Fruit fly (Drosophila melanogaster): ENCODE results near the gene S.

The S gene

dm6 chr2L:1072184-1072583 is 5.4 kb downstream of the S start:
- peak; percentile 96 for TF ChIP-seq rgr (GFP tag; optimal IDR thresholded peaks at IDR 0.05)
- peak; percentile 99 for TF ChIP-seq jim (GFP tag; optimal IDR thresholded peaks at IDR 0.05)
- TF ChIP-seq woc (GFP tag; optimal IDR thresholded peaks at IDR 0.05), result peak; percentile 36
- no peak for TF ChIP-seq Dif (GFP tag; optimal IDR thresholded peaks at IDR 0.05; ENCODE audit: partially characterized antibody)
- TF ChIP-seq OdsH (GFP tag; optimal IDR thresholded peaks at IDR 0.05), result peak; percentile 94
- peak; percentile 100 for TF ChIP-seq Hr83 (GFP tag; optimal IDR thresholded peaks at IDR 0.05; ENCODE audit: poor library complexity, severe bottlenecking)
- peak; percentile 52 for TF ChIP-seq HLH106 (tag; optimal IDR thresholded peaks at IDR 0.05)
- peak; percentile 67 for TF ChIP-seq dmrt93B (GFP tag; optimal IDR thresholded peaks at IDR 0.05)
- no peak for TF ChIP-seq lola (GFP tag; optimal IDR thresholded peaks at IDR 0.05)
- peak; percentile 90 for TF ChIP-seq GATAd (GFP tag; optimal IDR thresholded peaks at IDR 0.05)
- TF ChIP-seq dl (GFP tag; optimal IDR thresholded peaks at IDR 0.05; ENCODE audit: insufficient read depth in 1 of 2, partially characterized antibody in 2 of 2), result no peak
- no peak for TF ChIP-seq Myc (optimal IDR thresholded peaks at IDR 0.05)
- peak; percentile 75 for TF ChIP-seq psq (GFP tag; optimal IDR thresholded peaks at IDR 0.05)
- TF ChIP-seq Vsx2 (GFP tag; optimal IDR thresholded peaks at IDR 0.05; ENCODE audit: partially characterized antibody), result no peak
- TF ChIP-seq foxo (GFP tag; optimal IDR thresholded peaks at IDR 0.05), result peak; percentile 34 to 79
- peak; percentile 39 for TF ChIP-seq Sp1 (GFP tag; optimal IDR thresholded peaks at IDR 0.05)
- peak; percentile 92 for TF ChIP-seq Hnf4 (GFP tag; optimal IDR thresholded peaks at IDR 0.05)
- peak; percentile 84 for TF ChIP-seq fru (GFP tag; optimal IDR thresholded peaks at IDR 0.05)
- TF ChIP-seq ey (GFP tag; optimal IDR thresholded peaks at IDR 0.05), result peak; percentile 82
- TF ChIP-seq br (GFP tag; optimal IDR thresholded peaks at IDR 0.05), result peak; percentile 79
- TF ChIP-seq Mio (GFP tag; optimal IDR thresholded peaks at IDR 0.05), result peak; percentile 53
- TF ChIP-seq h (GFP tag; optimal IDR thresholded peaks at IDR 0.05), result peak; percentile 95
- peak; percentile 88 for TF ChIP-seq Jra (GFP tag; optimal IDR thresholded peaks at IDR 0.05)
- TF ChIP-seq CG32264 (GFP tag; optimal IDR thresholded peaks at IDR 0.05), result peak; percentile 74
- TF ChIP-seq sv (GFP tag; optimal IDR thresholded peaks at IDR 0.05), result peak; percentile 90
- TF ChIP-seq Hr78 (GFP tag; optimal IDR thresholded peaks at IDR 0.05), result no peak
- TF ChIP-seq sage (GFP tag; optimal IDR thresholded peaks at IDR 0.05), result no peak
- TF ChIP-seq CrebA (GFP tag; optimal IDR thresholded peaks at IDR 0.05; ENCODE audit: borderline replicate concordance), result no peak
- TF ChIP-seq Rel (GFP tag; optimal IDR thresholded peaks at IDR 0.05), result no peak
- TF ChIP-seq Rel (tag; optimal IDR thresholded peaks at IDR 0.05), result no peak

- TF ChIP-seq br (GFP tag; optimal IDR thresholded peaks at IDR 0.05) (peak; percentile 20), lola (GFP tag; optimal IDR thresholded peaks at IDR 0.05) (no peak), brk (GFP tag; optimal IDR thresholded peaks at IDR 0.05) (no peak), tai (GFP tag; optimal IDR thresholded peaks at IDR 0.05) (no peak), jim (GFP tag; optimal IDR thresholded peaks at IDR 0.05) (no peak), Hnf4 (GFP tag; optimal IDR thresholded peaks at IDR 0.05) (no peak), woc (GFP tag; optimal IDR thresholded peaks at IDR 0.05) (peak; percentile 12), dl (GFP tag; optimal IDR thresholded peaks at IDR 0.05; ENCODE audit: insufficient read depth in 1 of 2, partially characterized antibody in 2 of 2) (no peak), Sp1 (GFP tag; optimal IDR thresholded peaks at IDR 0.05) (peak; percentile 20), HLH106 (tag; optimal IDR thresholded peaks at IDR 0.05) (peak; percentile 53), Abd-B (GFP tag; optimal IDR thresholded peaks at IDR 0.05) (no peak), psq (GFP tag; optimal IDR thresholded peaks at IDR 0.05) (no peak), pan (optimal IDR thresholded peaks at IDR 0.05) (no peak), CrebA (GFP tag; optimal IDR thresholded peaks at IDR 0.05; ENCODE audit: borderline replicate concordance) (no peak), OdsH (GFP tag; optimal IDR thresholded peaks at IDR 0.05) (peak; percentile 5), foxo (GFP tag; optimal IDR thresholded peaks at IDR 0.05) (peak in 1 of 2 experiments; percentile 68), h (GFP tag; optimal IDR thresholded peaks at IDR 0.05) (peak; percentile 56), GATAd (GFP tag; optimal IDR thresholded peaks at IDR 0.05) (no peak), fru (GFP tag; optimal IDR thresholded peaks at IDR 0.05) (peak; percentile 65), ey (GFP tag; optimal IDR thresholded peaks at IDR 0.05) (peak; percentile 56), Vsx2 (GFP tag; optimal IDR thresholded peaks at IDR 0.05; ENCODE audit: partially characterized antibody) (no peak), Dif (GFP tag; optimal IDR thresholded peaks at IDR 0.05; ENCODE audit: partially characterized antibody) (no peak), dmrt93B (GFP tag; optimal IDR thresholded peaks at IDR 0.05) (peak; percentile 2), rgr (GFP tag; optimal IDR thresholded peaks at IDR 0.05) (peak; percentile 42), Mio (GFP tag; optimal IDR thresholded peaks at IDR 0.05) (no peak)
Measured at dm6 chr2L:1070941-1071340, 6.7 kb downstream of the S start.

- no peak for TF ChIP-seq dmrt93B (GFP tag; optimal IDR thresholded peaks at IDR 0.05)
- no peak for TF ChIP-seq sv (GFP tag; optimal IDR thresholded peaks at IDR 0.05)
- TF ChIP-seq dl (GFP tag; optimal IDR thresholded peaks at IDR 0.05; ENCODE audit: insufficient read depth in 1 of 2, partially characterized antibody in 2 of 2), result no peak
- TF ChIP-seq Dif (GFP tag; optimal IDR thresholded peaks at IDR 0.05; ENCODE audit: partially characterized antibody), result no peak
- TF ChIP-seq tai (GFP tag; optimal IDR thresholded peaks at IDR 0.05), result no peak
- no peak for TF ChIP-seq brk (GFP tag; optimal IDR thresholded peaks at IDR 0.05)
- peak in 1 of 2 experiments; percentile 46 for TF ChIP-seq foxo (GFP tag; optimal IDR thresholded peaks at IDR 0.05)
- TF ChIP-seq OdsH (GFP tag; optimal IDR thresholded peaks at IDR 0.05), result peak; percentile 1
- TF ChIP-seq fru (GFP tag; optimal IDR thresholded peaks at IDR 0.05), result peak; percentile 43
- TF ChIP-seq ey (GFP tag; optimal IDR thresholded peaks at IDR 0.05), result peak; percentile 6
- peak; percentile 25 for TF ChIP-seq br (GFP tag; optimal IDR thresholded peaks at IDR 0.05)
- no peak for TF ChIP-seq Jra (GFP tag; optimal IDR thresholded peaks at IDR 0.05)
- TF ChIP-seq Myc (optimal IDR thresholded peaks at IDR 0.05), result no peak
- no peak for TF ChIP-seq Abd-B (GFP tag; optimal IDR thresholded peaks at IDR 0.05)
- TF ChIP-seq pan (optimal IDR thresholded peaks at IDR 0.05), result no peak
- TF ChIP-seq Sp1 (GFP tag; optimal IDR thresholded peaks at IDR 0.05), result peak; percentile 25
- no peak for TF ChIP-seq woc (GFP tag; optimal IDR thresholded peaks at IDR 0.05)
- no peak for TF ChIP-seq Rel (GFP tag; optimal IDR thresholded peaks at IDR 0.05)
- TF ChIP-seq Rel (tag; optimal IDR thresholded peaks at IDR 0.05), result no peak
- no peak for TF ChIP-seq CrebA (GFP tag; optimal IDR thresholded peaks at IDR 0.05; ENCODE audit: borderline replicate concordance)
- no peak for TF ChIP-seq Dfd (GFP tag; optimal IDR thresholded peaks at IDR 0.05)
- TF ChIP-seq HLH106 (tag; optimal IDR thresholded peaks at IDR 0.05), result peak; percentile 43
- peak; percentile 44 for TF ChIP-seq h (GFP tag; optimal IDR thresholded peaks at IDR 0.05)
- no peak for TF ChIP-seq lola (GFP tag; optimal IDR thresholded peaks at IDR 0.05)
- no peak for TF ChIP-seq Hr83 (GFP tag; optimal IDR thresholded peaks at IDR 0.05; ENCODE audit: poor library complexity, severe bottlenecking)
- no peak for TF ChIP-seq Hr78 (GFP tag; optimal IDR thresholded peaks at IDR 0.05)
- no peak for TF ChIP-seq GATAd (GFP tag; optimal IDR thresholded peaks at IDR 0.05)
- TF ChIP-seq CG9705 (GFP tag; optimal IDR thresholded peaks at IDR 0.05), result no peak
- no peak for TF ChIP-seq dsf (GFP tag; optimal IDR thresholded peaks at IDR 0.05; ENCODE audit: borderline replicate concordance)
- no peak for TF ChIP-seq usp (GFP tag; optimal IDR thresholded peaks at IDR 0.05)
- peak; percentile 19 for TF ChIP-seq Hnf4 (GFP tag; optimal IDR thresholded peaks at IDR 0.05)
- TF ChIP-seq psq (GFP tag; optimal IDR thresholded peaks at IDR 0.05), result no peak
- no peak for TF ChIP-seq jim (GFP tag; optimal IDR thresholded peaks at IDR 0.05)
- peak; percentile 35 for TF ChIP-seq rgr (GFP tag; optimal IDR thresholded peaks at IDR 0.05)
Measured at dm6 chr2L:1070332-1070731, 7.3 kb downstream of the S start.

All from whole organism, wandering third instar larva.